Worm (Caenorhabditis elegans): ENCODE measurements around the gene dnpp-1.
A peak's percentile ranks its signal among the peaks of the same experiment; 100 is the strongest.

Gene dnpp-1

DNA sequence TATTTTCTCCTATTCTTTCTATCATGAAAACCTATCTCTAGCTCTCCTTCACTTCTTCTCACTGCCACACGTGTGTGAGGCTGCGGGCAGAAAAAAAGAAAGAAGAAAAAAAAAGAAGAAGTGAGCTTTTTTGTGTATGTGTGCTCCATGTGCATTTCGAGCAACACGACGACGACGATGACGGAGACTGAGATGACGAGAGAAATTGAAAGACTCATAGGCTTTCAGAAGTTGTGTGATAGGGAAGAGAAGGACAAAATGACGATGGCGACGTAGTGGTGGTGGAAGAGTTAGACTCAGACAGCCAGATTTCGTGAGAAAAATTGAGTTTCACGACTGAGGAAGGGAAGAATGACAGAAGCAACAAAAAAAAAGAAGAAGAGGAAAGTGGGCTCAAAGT is 18.1 kb downstream of the dnpp-1 start:
- TF ChIP-seq ceh-9 (tag; optimal IDR thresholded peaks at IDR 0.05) (no peak), jun-1 (tag; optimal IDR thresholded peaks at IDR 0.05) (no peak), nhr-23 (tag; optimal IDR thresholded peaks at IDR 0.05) (no peak), eor-1 (tag; optimal IDR thresholded peaks at IDR 0.05) (no peak), elt-3 (tag; optimal IDR thresholded peaks at IDR 0.05) (no peak), egl-5 (tag; optimal IDR thresholded peaks at IDR 0.05) (no peak), nhr-12 (tag; optimal IDR thresholded peaks at IDR 0.05) (no peak), fkh-10 (GFP tag; optimal IDR thresholded peaks at IDR 0.05) (peak; percentile 88), aly-2 (tag; optimal IDR thresholded peaks at IDR 0.05) (no peak), ceh-16 (tag; optimal IDR thresholded peaks at IDR 0.05) (no peak), nfya-1 (tag; optimal IDR thresholded peaks at IDR 0.05; ENCODE audit: insufficient read depth) (peak; percentile 85), pqm-1 (tag; optimal IDR thresholded peaks at IDR 0.05) (no peak), unc-39 (tag; optimal IDR thresholded peaks at IDR 0.05) (no peak), tbx-2 (tag; optimal IDR thresholded peaks at IDR 0.05) (no peak), snpc-4 (tag; optimal IDR thresholded peaks at IDR 0.05) (peak; percentile 2), lin-15B (tag; optimal IDR thresholded peaks at IDR 0.05) (peak; percentile 4), nhr-67 (tag; optimal IDR thresholded peaks at IDR 0.05) (no peak), nhr-11 (tag; optimal IDR thresholded peaks at IDR 0.05) (peak; percentile 56), ceh-28 (tag; optimal IDR thresholded peaks at IDR 0.05) (no peak), skn-1 (tag; optimal IDR thresholded peaks at IDR 0.05) (peak; percentile 12), ZK546.5 (tag; optimal IDR thresholded peaks at IDR 0.05) (no peak), elt-1 (tag; optimal IDR thresholded peaks at IDR 0.05) (peak; percentile 15), hmg-11 (tag; optimal IDR thresholded peaks at IDR 0.05) (peak; percentile 76), unc-62 (GFP tag; optimal IDR thresholded peaks at IDR 0.05) (peak; percentile 35), mdl-1 (tag; optimal IDR thresholded peaks at IDR 0.05) (peak; percentile 85), ama-1 (optimal IDR thresholded peaks at IDR 0.05) (no peak), fkh-2 (tag; optimal IDR thresholded peaks at IDR 0.05) (no peak), ztf-11 (tag; optimal IDR thresholded peaks at IDR 0.05) (no peak), pha-4 (tag; optimal IDR thresholded peaks at IDR 0.05) (no peak), elt-2 (tag; optimal IDR thresholded peaks at IDR 0.05) (no peak), ztf-4 (tag; optimal IDR thresholded peaks at IDR 0.05) (no peak), nhr-77 (tag; optimal IDR thresholded peaks at IDR 0.05) (no peak), nhr-237 (tag; optimal IDR thresholded peaks at IDR 0.05) (no peak), lin-39 (tag; optimal IDR thresholded peaks at IDR 0.05) (peak; percentile 74), nhr-43 (tag; optimal IDR thresholded peaks at IDR 0.05; ENCODE audit: poor library complexity, severe bottlenecking) (no peak), R02D3.7 (tag; optimal IDR thresholded peaks at IDR 0.05) (no peak), lsy-12 (tag; optimal IDR thresholded peaks at IDR 0.05) (no peak), daf-12 (tag; optimal IDR thresholded peaks at IDR 0.05) (no peak), egl-27 (tag; optimal IDR thresholded peaks at IDR 0.05) (no peak), nhr-25 (tag; optimal IDR thresholded peaks at IDR 0.05) (no peak), fos-1 (tag; optimal IDR thresholded peaks at IDR 0.05) (no peak), ceh-82 (tag; optimal IDR thresholded peaks at IDR 0.05) (no peak), mml-1 (tag; optimal IDR thresholded peaks at IDR 0.05) (no peak), sea-2 (GFP tag; optimal IDR thresholded peaks at IDR 0.05) (no peak), nhr-28 (tag; optimal IDR thresholded peaks at IDR 0.05) (no peak), zag-1 (tag; optimal IDR thresholded peaks at IDR 0.05) (peak; percentile 61), nhr-76 (tag; optimal IDR thresholded peaks at IDR 0.05) (no peak)

DNA sequence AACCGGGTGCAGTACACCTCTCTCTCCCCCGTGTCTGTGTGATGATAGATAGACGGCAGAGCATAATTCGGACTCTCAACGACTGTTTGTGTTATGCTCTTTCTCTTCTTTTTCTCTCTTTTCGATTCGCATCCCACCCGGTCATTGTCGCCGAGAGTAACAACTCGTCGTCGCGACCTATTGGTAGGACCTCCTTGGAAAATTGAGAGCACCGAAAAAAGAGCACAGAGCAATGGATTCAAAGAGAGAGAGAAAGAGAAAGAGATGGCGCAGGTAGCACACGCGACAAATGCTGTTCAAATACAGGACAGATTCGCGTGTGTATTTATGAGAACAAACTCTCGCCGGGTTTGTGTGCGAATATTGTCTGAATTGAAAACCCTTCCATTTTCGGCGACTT is 19.9 kb downstream of the dnpp-1 start:
- TF ChIP-seq daf-12 (tag; optimal IDR thresholded peaks at IDR 0.05) (no peak), lin-39 (tag; optimal IDR thresholded peaks at IDR 0.05) (peak; percentile 21), nfya-1 (tag; optimal IDR thresholded peaks at IDR 0.05; ENCODE audit: insufficient read depth) (no peak), eor-1 (tag; optimal IDR thresholded peaks at IDR 0.05) (no peak), nhr-12 (tag; optimal IDR thresholded peaks at IDR 0.05) (no peak), elt-1 (tag; optimal IDR thresholded peaks at IDR 0.05) (no peak), pha-4 (tag; optimal IDR thresholded peaks at IDR 0.05) (peak; percentile 71), egl-5 (tag; optimal IDR thresholded peaks at IDR 0.05) (no peak), nhr-67 (tag; optimal IDR thresholded peaks at IDR 0.05) (no peak), fos-1 (tag; optimal IDR thresholded peaks at IDR 0.05) (no peak), lsy-12 (tag; optimal IDR thresholded peaks at IDR 0.05) (no peak)

Data from whole organism, L3 larva.